Worm (Caenorhabditis elegans) whole organism, young adult: ENCODE results near the gene ubc-19.
A peak's percentile ranks its signal among the peaks of the same experiment; 100 is the strongest.

Experiments
- B0019.2 ChIP-seq: fragments of 200-800 bp; sonication (Bioruptor generic); conservative IDR thresholded peaks from 2 replicates; pipeline ENCODE4 v1.3.6; 2022; ENCODE audit warnings: missing genetic modification reagents, missing genetic modification characterization, missing compliant biosample characterization
- B0261.1 ChIP-seq: sonication (generic microtip); optimal IDR thresholded peaks from 2 replicates; lab custom pipeline; 2016; ENCODE audit warnings: mild to moderate bottlenecking, missing genetic modification characterization, moderate library complexity, missing compliant biosample characterization
- C06A6.2 ChIP-seq: fragments of 200-800 bp; sonication (Bioruptor generic); conservative IDR thresholded peaks from 2 replicates; pipeline ENCODE4 v1.3.6; 2022; ENCODE audit warnings: missing genetic modification characterization, missing compliant biosample characterization
- C17E4.6 ChIP-seq: fragments of 200-800 bp; sonication (Bioruptor generic); IDR thresholded peaks from 2 replicates; pipeline ENCODE4 v1.3.6; 2022; ENCODE audit warnings: missing genetic modification reagents, missing genetic modification characterization, missing compliant biosample characterization
- F10E7.11 ChIP-seq: sonication (generic microtip); optimal IDR thresholded peaks from 2 replicates; lab custom pipeline; 2017; ENCODE audit warnings: mild to moderate bottlenecking, missing genetic modification characterization, moderate library complexity, missing compliant biosample characterization
- F22D6.2 ChIP-seq: sonication (generic microtip); optimal IDR thresholded peaks from 2 replicates; lab custom pipeline; 2016; ENCODE audit warnings: mild to moderate bottlenecking, missing genetic modification characterization, missing compliant biosample characterization
- F39B2.1 ChIP-seq: fragments of 200-800 bp; sonication (Bioruptor generic); IDR thresholded peaks from 2 replicates; pipeline ENCODE4 v1.3.6; 2022; ENCODE audit warnings: missing genetic modification reagents, missing genetic modification characterization, missing compliant biosample characterization
- F57A8.1 ChIP-seq: fragments of 200-800 bp; sonication (Bioruptor generic); optimal IDR thresholded peaks from 2 replicates; lab custom pipeline; 2018; ENCODE audit warnings: mild to moderate bottlenecking, missing genetic modification characterization, moderate library complexity, missing compliant biosample characterization
- K12H6.12 ChIP-seq: fragments of 200-800 bp; sonication (Bioruptor generic); optimal IDR thresholded peaks from 2 replicates; lab custom pipeline; 2018; ENCODE audit warnings: mild to moderate bottlenecking, missing genetic modification characterization, missing compliant biosample characterization
- Y53G8AR.9 ChIP-seq: fragments of 200-800 bp; sonication (Bioruptor generic); conservative IDR thresholded peaks from 2 replicates; pipeline ENCODE4 v1.3.6; 2022; ENCODE audit warnings: missing genetic modification reagents, missing genetic modification characterization, missing compliant biosample characterization
- Y79H2A.3 ChIP-seq: fragments of 200-800 bp; sonication (Bioruptor generic); conservative IDR thresholded peaks from 2 replicates; pipeline ENCODE4 v1.3.6; 2022; ENCODE audit warnings: missing genetic modification reagents, missing genetic modification characterization, missing compliant biosample characterization
- Y95B8A.8 ChIP-seq: fragments of 200-800 bp; sonication (Bioruptor generic); IDR thresholded peaks from 2 replicates; pipeline ENCODE4 v1.3.6; 2022; ENCODE audit warnings: missing genetic modification reagents, missing genetic modification characterization, missing compliant biosample characterization
- aptf-3 ChIP-seq: fragments of 200-800 bp; sonication (Bioruptor generic); IDR thresholded peaks from 2 replicates; pipeline ENCODE4 v1.3.6; 2022; ENCODE audit warnings: missing genetic modification characterization, missing compliant biosample characterization
- atf-7 ChIP-seq: sonication (generic microtip); optimal IDR thresholded peaks from 2 replicates; lab custom pipeline; 2017; ENCODE audit warnings: mild to moderate bottlenecking, missing genetic modification characterization, missing compliant biosample characterization
- attf-3 ChIP-seq: fragments of 200-800 bp; sonication (Bioruptor generic); conservative IDR thresholded peaks from 2 replicates; pipeline ENCODE4 v1.3.6; 2022; ENCODE audit warnings: missing genetic modification reagents, missing genetic modification characterization, missing compliant biosample characterization
- attf-5 ChIP-seq: fragments of 200-800 bp; sonication (Bioruptor generic); optimal IDR thresholded peaks from 2 replicates; lab custom pipeline; 2018; ENCODE audit warnings: mild to moderate bottlenecking, missing genetic modification characterization, missing compliant biosample characterization
- ccch-3 ChIP-seq: fragments of 200-800 bp; sonication (Bioruptor generic); optimal IDR thresholded peaks from 2 replicates; lab custom pipeline; 2018; ENCODE audit warnings: mild to moderate bottlenecking, missing genetic modification characterization, missing compliant biosample characterization
- cebp-1 ChIP-seq, 2 experiments: fragments of 200-800 bp in 1 of 2; sonication (Bioruptor generic) in 1 of 2; sonication (generic microtip) in 1 of 2; IDR thresholded peaks in 1 of 2; optimal IDR thresholded peaks in 1 of 2; 2 replicates each; pipeline versions ENCODE4 v1.3.6 to Lab custom; 2017 to 2022; ENCODE audit warnings: missing compliant biosample characterization in 2 of 2, missing genetic modification characterization in 2 of 2, mild to moderate bottlenecking in 1 of 2, missing genetic modification reagents in 1 of 2, moderate library complexity in 1 of 2
- cebp-2 ChIP-seq: fragments of 200-800 bp; sonication (Bioruptor generic); IDR thresholded peaks from 2 replicates; pipeline ENCODE4 v1.3.6; 2022; ENCODE audit warnings: missing genetic modification characterization, missing compliant biosample characterization
- ceh-27 ChIP-seq: fragments of 200-800 bp; sonication (Bioruptor generic); optimal IDR thresholded peaks from 2 replicates; lab custom pipeline; 2018; ENCODE audit warnings: mild to moderate bottlenecking, missing genetic modification characterization, moderate library complexity, missing compliant biosample characterization
- ceh-58 ChIP-seq: fragments of 200-800 bp; sonication (Bioruptor generic); IDR thresholded peaks from 2 replicates; pipeline ENCODE4 v1.3.6; 2022; ENCODE audit warnings: missing genetic modification characterization, missing compliant biosample characterization
- ceh-79 ChIP-seq: sonication (generic microtip); optimal IDR thresholded peaks from 2 replicates; lab custom pipeline; 2017; ENCODE audit warnings: mild to moderate bottlenecking, missing genetic modification characterization, missing compliant biosample characterization
- dox-1 ChIP-seq: fragments of 200-800 bp; sonication (Bioruptor generic); IDR thresholded peaks from 2 replicates; pipeline ENCODE4 v1.3.6; 2022; ENCODE audit warnings: missing genetic modification reagents, missing genetic modification characterization, missing compliant biosample characterization
- dpff-1 ChIP-seq: sonication (generic microtip); optimal IDR thresholded peaks from 2 replicates; lab custom pipeline; 2017; ENCODE audit warnings: mild to moderate bottlenecking, missing genetic modification characterization, missing compliant biosample characterization
- dpl-1 ChIP-seq: fragments of 150-350 bp; optimal IDR thresholded peaks from 2 replicates; lab custom pipeline; 2014; ENCODE audit warnings: missing biosample characterization, missing genetic modification reagents, missing genetic modification characterization
- efl-1 ChIP-seq: fragments of 150-350 bp; optimal IDR thresholded peaks from 2 replicates; lab custom pipeline; 2014; ENCODE audit warnings: missing biosample characterization, missing genetic modification reagents, missing genetic modification characterization
- ekl-4 ChIP-seq: fragments of 200-800 bp; sonication (Bioruptor generic); IDR thresholded peaks from 2 replicates; pipeline ENCODE4 v1.3.6; 2022; ENCODE audit warnings: missing genetic modification reagents, missing genetic modification characterization, missing compliant biosample characterization
- hlh-12 ChIP-seq: sonication (generic microtip); optimal IDR thresholded peaks from 2 replicates; lab custom pipeline; 2016; ENCODE audit warnings: missing genetic modification characterization, missing compliant biosample characterization
- hrde-1 ChIP-seq: sonication (generic microtip); optimal IDR thresholded peaks from 2 replicates; lab custom pipeline; 2016; ENCODE audit warnings: missing genetic modification characterization, mild to moderate bottlenecking, missing compliant biosample characterization, moderate library complexity, missing genotype, missing genetic modification reagents, borderline replicate concordance
- hsf-1 ChIP-seq: fragments of 200-800 bp; sonication (Bioruptor generic); IDR thresholded peaks from 2 replicates; pipeline ENCODE4 v1.3.6; 2022; ENCODE audit warnings: missing genetic modification reagents, missing genetic modification characterization, missing compliant biosample characterization
- lag-1 ChIP-seq: fragments of 200-800 bp; sonication (Bioruptor generic); IDR thresholded peaks from 2 replicates; pipeline ENCODE4 v1.3.6; 2022; ENCODE audit warnings: missing genetic modification reagents, missing genetic modification characterization, missing compliant biosample characterization
- let-526 ChIP-seq: fragments of 200-800 bp; sonication (Bioruptor generic); IDR thresholded peaks from 2 replicates; pipeline ENCODE4 v1.3.6; 2022; ENCODE audit warnings: missing genetic modification reagents, missing genetic modification characterization, missing compliant biosample characterization
- lin-35 ChIP-seq, 3 experiments: fragments of 150-350 bp in 2 of 3; sonication (generic microtip) in 1 of 3; optimal IDR thresholded peaks; 2 replicates each; lab custom pipeline; 2014 to 2018; ENCODE audit warnings: missing biosample characterization in 3 of 3, missing genetic modification characterization in 3 of 3, missing genetic modification reagents in 3 of 3
- lin-40 ChIP-seq: sonication (generic microtip); optimal IDR thresholded peaks from 2 replicates; lab custom pipeline; 2016; ENCODE audit warnings: missing genetic modification characterization, mild to moderate bottlenecking, missing compliant biosample characterization, missing genotype, missing genetic modification reagents
- madf-8 ChIP-seq: fragments of 200-800 bp; sonication (Bioruptor generic); conservative IDR thresholded peaks from 2 replicates; pipeline ENCODE4 v1.3.6; 2022; ENCODE audit warnings: missing genetic modification reagents, missing genetic modification characterization, missing compliant biosample characterization
- mel-28 ChIP-seq: sonication (generic microtip); optimal IDR thresholded peaks from 2 replicates; lab custom pipeline; 2016; ENCODE audit warnings: borderline replicate concordance, mild to moderate bottlenecking, missing genetic modification characterization, missing compliant biosample characterization
- nfyb-1 ChIP-seq: fragments of 200-800 bp; sonication (Bioruptor generic); IDR thresholded peaks from 2 replicates; pipeline ENCODE4 v1.3.6; 2022; ENCODE audit warnings: missing genetic modification reagents, missing genetic modification characterization, missing compliant biosample characterization
- nhr-120 ChIP-seq: fragments of 200-800 bp; sonication (Bioruptor generic); IDR thresholded peaks from 2 replicates; pipeline ENCODE4 v1.3.6; 2022; ENCODE audit warnings: missing genetic modification characterization, missing compliant biosample characterization
- nhr-179 ChIP-seq: sonication (generic microtip); optimal IDR thresholded peaks from 2 replicates; lab custom pipeline; 2016; ENCODE audit warnings: mild to moderate bottlenecking, missing genetic modification characterization, missing compliant biosample characterization
- nhr-80 ChIP-seq: sonication (generic microtip); optimal IDR thresholded peaks from 2 replicates; lab custom pipeline; 2016; ENCODE audit warnings: missing genetic modification characterization, missing compliant biosample characterization
- nhr-90 ChIP-seq: sonication (generic microtip); optimal IDR thresholded peaks from 2 replicates; lab custom pipeline; 2016; ENCODE audit warnings: missing genotype, mild to moderate bottlenecking, missing genetic modification characterization, missing compliant biosample characterization
- pha-4 ChIP-seq: fragments of 150-350 bp; sonication (generic microtip); optimal IDR thresholded peaks from 2 replicates; lab custom pipeline; 2014; ENCODE audit warnings: missing biosample characterization, missing genetic modification reagents, missing genetic modification characterization
- rpc-1 ChIP-seq, 2 experiments: fragments of 150-350 bp in 1 of 2; sonication (generic microtip) in 1 of 2; optimal IDR thresholded peaks; 2 replicates each; lab custom pipeline; 2014 to 2018; ENCODE audit warnings: missing biosample characterization in 1 of 2, missing genetic modification characterization in 1 of 2, missing genetic modification reagents in 1 of 2, missing genotype in 1 of 2
- sdz-38 ChIP-seq: sonication (generic microtip); optimal IDR thresholded peaks from 2 replicates; lab custom pipeline; 2016; ENCODE audit warnings: missing genotype, missing genetic modification characterization, missing compliant biosample characterization
- snpc-3.4 ChIP-seq: sonication (generic microtip); optimal IDR thresholded peaks from 2 replicates; lab custom pipeline; 2017; ENCODE audit warnings: missing genetic modification characterization, mild to moderate bottlenecking, missing compliant biosample characterization, antibody characterized with exemption, moderate library complexity, missing genotype, missing genetic modification reagents
- tlf-1 ChIP-seq: fragments of 200-800 bp; sonication (Bioruptor generic); optimal IDR thresholded peaks from 2 replicates; lab custom pipeline; 2018; ENCODE audit warnings: mild to moderate bottlenecking, missing genetic modification characterization, missing compliant biosample characterization
- ztf-18 ChIP-seq: sonication (generic microtip); optimal IDR thresholded peaks from 2 replicates; lab custom pipeline; 2016; ENCODE audit warnings: missing genotype, mild to moderate bottlenecking, missing genetic modification characterization, missing compliant biosample characterization
- ztf-22 ChIP-seq: fragments of 200-800 bp; sonication (Bioruptor generic); optimal IDR thresholded peaks from 2 replicates; lab custom pipeline; 2018; ENCODE audit warnings: mild to moderate bottlenecking, missing genetic modification characterization, moderate library complexity, missing compliant biosample characterization
- ztf-6 ChIP-seq: fragments of 200-800 bp; sonication (Bioruptor generic); IDR thresholded peaks from 2 replicates; pipeline ENCODE4 v1.3.6; 2022; ENCODE audit warnings: missing genetic modification reagents, missing genetic modification characterization, missing compliant biosample characterization

The ubc-19 gene

DNA sequence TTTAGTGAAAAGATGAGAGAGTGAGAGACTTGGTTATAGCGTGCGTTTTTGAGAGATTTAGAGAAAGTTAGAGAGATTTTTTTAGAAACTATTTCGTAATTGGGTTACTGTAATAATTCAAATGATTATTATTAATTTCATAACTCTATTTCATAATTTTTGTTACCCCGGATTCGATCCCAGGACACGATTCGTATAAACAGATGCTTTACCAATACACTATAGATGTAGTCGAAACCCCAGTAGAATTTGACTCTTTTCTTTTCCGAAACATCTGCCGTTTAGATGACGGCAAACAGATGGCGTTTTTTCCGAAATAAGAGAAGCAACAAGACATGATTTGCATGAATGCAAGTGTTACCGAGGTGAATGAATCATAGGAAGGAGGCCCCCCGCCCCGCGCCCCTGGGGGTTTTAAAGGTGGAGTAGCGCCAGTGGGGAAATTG, 20.5 kb upstream of the ubc-19 start:
- TF ChIP-seq F10E7.11 (tag; lab: Kevin White, UChicago) (no peak), F57A8.1 (GFP tag; lab: Kevin White, UChicago) (no peak), atf-7 (no peak), ztf-22 (no peak), B0261.1 (tag; lab: Kevin White, UChicago) (peak; percentile 26), Y95B8A.8 (GFP tag; lab: Robert Waterston, UW) (no peak), dox-1 (GFP tag; lab: Robert Waterston, UW) (no peak), let-526 (GFP tag; lab: Robert Waterston, UW) (no peak), dpl-1 (no peak), mel-28 (tag; lab: Kevin White, UChicago) (no peak), nhr-80 (no peak), pha-4 (no peak), aptf-3 (GFP tag; lab: Robert Waterston, UW) (peak; percentile 74; the same call in 1 of the 2 replicates), Y79H2A.3 (GFP tag; lab: Robert Waterston, UW) (no peak), ceh-79 (tag; lab: Kevin White, UChicago) (no peak), hlh-12 (peak; percentile 14), attf-5 (GFP tag; lab: Kevin White, UChicago) (no peak), attf-3 (GFP tag; lab: Robert Waterston, UW) (no peak), hsf-1 (no peak), nhr-179 (tag; lab: Kevin White, UChicago) (no peak), C06A6.2 (no peak), nhr-90 (tag; lab: Kevin White, UChicago) (no peak), snpc-3.4 (tag; lab: Kevin White, UChicago) (no peak), ztf-18 (tag; lab: Kevin White, UChicago) (no peak), rpc-1 (optimal IDR thresholded peaks at IDR 0.05; lab: Kevin White, UChicago) (peak; percentile 3), rpc-1 (tag; optimal IDR thresholded peaks at IDR 0.05; lab: Kevin White, UChicago) (peak; percentile 61), nfyb-1 (GFP tag; lab: Robert Waterston, UW) (no peak), ceh-27 (GFP tag; lab: Kevin White, UChicago) (no peak), hrde-1 (no peak), madf-8 (no peak), Y53G8AR.9 (GFP tag; lab: Robert Waterston, UW) (no peak), cebp-2 (GFP tag; lab: Robert Waterston, UW) (no peak), lag-1 (no peak), C17E4.6 (no peak), tlf-1 (no peak), B0019.2 (GFP tag; lab: Robert Waterston, UW) (no peak), nhr-120 (GFP tag; lab: Robert Waterston, UW) (peak; percentile 86; the same call in 1 of the 2 replicates), sdz-38 (tag; lab: Kevin White, UChicago) (no peak), dpff-1 (no peak), ekl-4 (no peak), cebp-1 (GFP tag; IDR thresholded peaks at IDR 0.05; lab: Robert Waterston, UW) (peak; percentile 38; the same call in 1 of the 2 replicates), cebp-1 (tag; optimal IDR thresholded peaks at IDR 0.05; lab: Kevin White, UChicago) (no peak), lin-40 (no peak), ceh-58 (GFP tag; lab: Robert Waterston, UW) (peak; percentile 86; the same call in 1 of the 2 replicates), lin-35 (GFP tag; optimal IDR thresholded peaks at IDR 0.05; lab: Kevin White, UChicago) (no peak), efl-1 (GFP tag; lab: Kevin White, UChicago) (no peak), F22D6.2 (tag; lab: Kevin White, UChicago) (no peak), K12H6.12 (tag; lab: Kevin White, UChicago) (no peak), F39B2.1 (GFP tag; lab: Robert Waterston, UW) (no peak), ztf-6 (no peak), ccch-3 (GFP tag; lab: Kevin White, UChicago) (no peak)
